Fruit fly (Drosophila melanogaster) whole organism, embryonic: ENCODE results near the gene Setx.

ENCODE experiments used
- Ada2b ChIP-seq: fragments of 200-800 bp; sonication (Bioruptor generic); IDR thresholded peaks from 2 replicates; pipeline ENCODE4 v1.3.6; 2022; ENCODE audit warnings: missing biosample characterization, missing genetic modification characterization
- Antp ChIP-seq: fragments of 200-800 bp; sonication (Bioruptor generic); optimal IDR thresholded peaks from 3 replicates; lab custom pipeline; 2016; ENCODE audit warnings: missing biosample characterization, missing genetic modification characterization
- Awh ChIP-seq: fragments of 200-800 bp; sonication (Bioruptor generic); IDR thresholded peaks from 2 replicates; pipeline ENCODE4, ENCODE4 v1.3.6; 2022; ENCODE audit warnings: missing biosample characterization, missing genetic modification characterization
- BEAF-32 ChIP-seq: fragments of 200-800 bp; sonication (Bioruptor generic); optimal IDR thresholded peaks from 3 replicates; lab custom pipeline; 2017; ENCODE audit warnings: missing biosample characterization, missing genetic modification characterization, mild to moderate bottlenecking, moderate library complexity, missing genetic modification reagents
- C15 ChIP-seq: fragments of 200-800 bp; sonication (Bioruptor generic); IDR thresholded peaks from 3 replicates; pipeline ENCODE4 v1.3.6; 2022; ENCODE audit warnings: missing biosample characterization, missing genetic modification characterization
- CG10565 ChIP-seq: fragments of 200-800 bp; sonication (Bioruptor generic); optimal IDR thresholded peaks from 3 replicates; lab custom pipeline; 2016; ENCODE audit warnings: missing biosample characterization, mild to moderate bottlenecking, missing genetic modification characterization
- CG12769 ChIP-seq: fragments of 200-800 bp; sonication (Bioruptor generic); optimal IDR thresholded peaks from 2 replicates; lab custom pipeline; 2019; ENCODE audit warnings: missing biosample characterization, mild to moderate bottlenecking, missing genetic modification characterization, moderate library complexity
- CG13894 ChIP-seq: fragments of 200-800 bp; sonication (Bioruptor generic); optimal IDR thresholded peaks from 3 replicates; lab custom pipeline; 2018; ENCODE audit warnings: missing biosample characterization, mild to moderate bottlenecking, missing genetic modification characterization, moderate library complexity
- CG15073 ChIP-seq: fragments of 200-800 bp; sonication (Bioruptor generic); optimal IDR thresholded peaks from 2 replicates; lab custom pipeline; 2016; ENCODE audit warnings: missing biosample characterization, missing genetic modification characterization
- CG16813 ChIP-seq: fragments of 200-800 bp; sonication (Bioruptor generic); IDR thresholded peaks from 3 replicates; pipeline ENCODE4 v1.3.6; 2022; ENCODE audit warnings: missing biosample characterization, missing genetic modification characterization; ENCODE audit not compliant: partially characterized antibody
- CG17385 ChIP-seq: fragments of 200-800 bp; sonication (Bioruptor generic); optimal IDR thresholded peaks from 3 replicates; lab custom pipeline; 2018; ENCODE audit warnings: missing biosample characterization, mild to moderate bottlenecking, missing genetic modification characterization
- CG2120 ChIP-seq: fragments of 200-800 bp; sonication (Bioruptor generic); optimal IDR thresholded peaks from 3 replicates; lab custom pipeline; 2016; ENCODE audit warnings: missing biosample characterization, missing genetic modification characterization
- CG30403 ChIP-seq: fragments of 200-800 bp; sonication (Bioruptor generic); optimal IDR thresholded peaks from 3 replicates; lab custom pipeline; 2016; ENCODE audit warnings: missing biosample characterization, missing genetic modification characterization
- CG31441 ChIP-seq: fragments of 200-800 bp; sonication (Bioruptor generic); IDR thresholded peaks from 2 replicates; pipeline ENCODE4 v1.3.6; 2022; ENCODE audit warnings: missing biosample characterization, missing genetic modification characterization
- CG34224 ChIP-seq: fragments of 200-800 bp; sonication (Bioruptor generic); IDR thresholded peaks from 3 replicates; pipeline ENCODE4 v1.3.6; 2022; ENCODE audit warnings: missing biosample characterization, missing genetic modification characterization; ENCODE audit not compliant: partially characterized antibody
- CG4282 ChIP-seq: fragments of 200-800 bp; sonication (Bioruptor generic); optimal IDR thresholded peaks from 2 replicates; lab custom pipeline; 2016; ENCODE audit warnings: missing biosample characterization, missing genetic modification characterization
- CG4404 ChIP-seq: fragments of 200-800 bp; sonication (Bioruptor generic); IDR thresholded peaks from 2 replicates; pipeline ENCODE4 v1.3.6; 2022; ENCODE audit warnings: missing biosample characterization, missing genetic modification characterization
- CG6813 ChIP-seq: fragments of 200-800 bp; sonication (Bioruptor generic); optimal IDR thresholded peaks from 2 replicates; lab custom pipeline; 2017; ENCODE audit warnings: missing biosample characterization, missing genetic modification characterization, mild to moderate bottlenecking, moderate library complexity, missing genetic modification reagents
- CG7271 ChIP-seq: fragments of 200-800 bp; sonication (Bioruptor generic); optimal IDR thresholded peaks from 2 replicates; lab custom pipeline; 2018; ENCODE audit warnings: missing biosample characterization, mild to moderate bottlenecking, missing genetic modification characterization, moderate library complexity
- CG7987 ChIP-seq: fragments of 200-800 bp; sonication (Bioruptor generic); optimal IDR thresholded peaks from 2 replicates; lab custom pipeline; 2018; ENCODE audit warnings: missing biosample characterization, mild to moderate bottlenecking, missing genetic modification characterization, moderate library complexity
- Chrac-16 ChIP-seq: fragments of 200-800 bp; sonication (Bioruptor generic); optimal IDR thresholded peaks from 3 replicates; lab custom pipeline; 2016; ENCODE audit warnings: missing biosample characterization, missing genetic modification characterization
- Dbx ChIP-seq: fragments of 200-800 bp; sonication (Bioruptor generic); IDR thresholded peaks from 3 replicates; pipeline ENCODE4 v1.3.6; 2022; ENCODE audit warnings: missing biosample characterization, missing genetic modification characterization
- Doc2 ChIP-seq: fragments of 200-800 bp; sonication (Bioruptor generic); IDR thresholded peaks from 2 replicates; pipeline ENCODE4 v1.3.6; 2022; ENCODE audit warnings: missing biosample characterization, missing genetic modification characterization
- Doc3 ChIP-seq: fragments of 200-800 bp; sonication (Bioruptor generic); IDR thresholded peaks from 3 replicates; pipeline ENCODE4 v1.3.6; 2022; ENCODE audit warnings: missing biosample characterization, missing genetic modification characterization; ENCODE audit not compliant: partially characterized antibody
- Dp ChIP-seq: fragments of 200-800 bp; sonication (Bioruptor generic); optimal IDR thresholded peaks from 2 replicates; lab custom pipeline; 2018; ENCODE audit warnings: missing biosample characterization, mild to moderate bottlenecking, missing genetic modification characterization, moderate library complexity
- H15 ChIP-seq: fragments of 200-800 bp; sonication (Bioruptor generic); IDR thresholded peaks from 3 replicates; pipeline ENCODE4 v1.3.6; 2022; ENCODE audit warnings: missing biosample characterization, missing genetic modification characterization
- Hand ChIP-seq: fragments of 200-800 bp; sonication (Bioruptor generic); optimal IDR thresholded peaks from 2 replicates; lab custom pipeline; 2017; ENCODE audit warnings: mild to moderate bottlenecking, missing biosample characterization, missing genetic modification reagents, missing genetic modification characterization
- Jarid2 ChIP-seq: fragments of 200-800 bp; sonication (Bioruptor generic); optimal IDR thresholded peaks from 3 replicates; lab custom pipeline; 2017; ENCODE audit warnings: mild to moderate bottlenecking, missing biosample characterization, missing genetic modification reagents, missing genetic modification characterization
- NC2α ChIP-seq: fragments of 200-800 bp; sonication (Bioruptor generic); optimal IDR thresholded peaks from 2 replicates; lab custom pipeline; 2016; ENCODE audit warnings: missing biosample characterization, missing genetic modification characterization
- PHDP ChIP-seq: fragments of 200-800 bp; sonication (Bioruptor generic); optimal IDR thresholded peaks from 3 replicates; lab custom pipeline; 2018; ENCODE audit warnings: missing biosample characterization, mild to moderate bottlenecking, missing genetic modification characterization, moderate library complexity
- Poxn ChIP-seq: fragments of 200-800 bp; sonication (Bioruptor generic); IDR thresholded peaks from 2 replicates; pipeline ENCODE4 v1.3.6; 2022; ENCODE audit warnings: missing biosample characterization, missing genetic modification characterization
- Scr ChIP-seq: fragments of 200-800 bp; sonication (Bioruptor generic); IDR thresholded peaks from 2 replicates; pipeline ENCODE4 v1.3.6; 2022; ENCODE audit warnings: missing biosample characterization, missing genetic modification characterization; ENCODE audit not compliant: partially characterized antibody
- Vsx1 ChIP-seq: fragments of 200-800 bp; sonication (Bioruptor generic); optimal IDR thresholded peaks from 2 replicates; lab custom pipeline; 2017; ENCODE audit warnings: missing biosample characterization, mild to moderate bottlenecking, missing genetic modification characterization, missing genetic modification reagents
- Xbp1 ChIP-seq: fragments of 200-800 bp; sonication (Bioruptor generic); optimal IDR thresholded peaks from 3 replicates; lab custom pipeline; 2016; ENCODE audit warnings: missing biosample characterization, mild to moderate bottlenecking, missing genetic modification characterization
- Xrp1 ChIP-seq: fragments of 200-800 bp; sonication (Bioruptor generic); IDR thresholded peaks from 2 replicates; pipeline ENCODE4 v1.3.6; 2022; ENCODE audit warnings: missing biosample characterization, missing genetic modification characterization
- bcd ChIP-seq: fragments of 200-800 bp; sonication (Bioruptor generic); optimal IDR thresholded peaks from 2 replicates; lab custom pipeline; 2017; ENCODE audit warnings: missing biosample characterization, mild to moderate bottlenecking, missing genetic modification characterization
- crc ChIP-seq: fragments of 200-800 bp; sonication (Bioruptor generic); optimal IDR thresholded peaks from 2 replicates; lab custom pipeline; 2016; ENCODE audit warnings: missing biosample characterization, missing genetic modification characterization
- da ChIP-seq: fragments of 200-800 bp; sonication (Bioruptor generic); optimal IDR thresholded peaks from 2 replicates; lab custom pipeline; 2016; ENCODE audit warnings: missing biosample characterization, missing genetic modification characterization
- dimm ChIP-seq: fragments of 200-800 bp; sonication (Bioruptor generic); IDR thresholded peaks from 2 replicates; pipeline ENCODE4 v1.3.6; 2022; ENCODE audit warnings: missing biosample characterization, missing genetic modification characterization
- dm ChIP-seq: fragments of 200-800 bp; sonication (Bioruptor generic); optimal IDR thresholded peaks from 3 replicates; lab custom pipeline; 2016; ENCODE audit warnings: missing biosample characterization, missing genetic modification characterization
- gce ChIP-seq: fragments of 200-800 bp; sonication (Bioruptor generic); IDR thresholded peaks from 3 replicates; pipeline ENCODE4 v1.3.6; 2022; ENCODE audit warnings: missing biosample characterization, missing genetic modification characterization
- h ChIP-seq: fragments of >200 bp; optimal IDR thresholded peaks from 2 replicates; lab custom pipeline; 2017
- ham ChIP-seq: fragments of 200-800 bp; sonication (Bioruptor generic); IDR thresholded peaks from 2 replicates; pipeline ENCODE4 v1.3.6; 2022; ENCODE audit warnings: missing biosample characterization, missing genetic modification characterization
- hb ChIP-seq: fragments of 200-800 bp; sonication (Bioruptor generic); IDR thresholded peaks from 3 replicates; pipeline ENCODE4 v1.3.6; 2022; ENCODE audit warnings: missing biosample characterization, missing genetic modification characterization; ENCODE audit not compliant: partially characterized antibody
- mam ChIP-seq: fragments of 200-800 bp; sonication (Bioruptor generic); optimal IDR thresholded peaks from 3 replicates; lab custom pipeline; 2016; ENCODE audit warnings: missing biosample characterization, missing genetic modification characterization
- nau ChIP-seq: fragments of 200-800 bp; sonication (Bioruptor generic); optimal IDR thresholded peaks from 3 replicates; lab custom pipeline; 2017; ENCODE audit warnings: missing biosample characterization, mild to moderate bottlenecking, missing genetic modification characterization, missing genetic modification reagents
- odd ChIP-seq: fragments of 200-800 bp; sonication (Bioruptor generic); optimal IDR thresholded peaks from 2 replicates; lab custom pipeline; 2017; ENCODE audit warnings: missing biosample characterization, mild to moderate bottlenecking, missing genetic modification characterization
- pita ChIP-seq: fragments of 200-800 bp; sonication (Bioruptor generic); optimal IDR thresholded peaks from 2 replicates; lab custom pipeline; 2017; ENCODE audit warnings: missing biosample characterization, mild to moderate bottlenecking, missing genetic modification characterization
- ranshi ChIP-seq: fragments of 200-800 bp; sonication (Bioruptor generic); IDR thresholded peaks from 2 replicates; pipeline ENCODE4 v1.3.6; 2022; ENCODE audit warnings: missing biosample characterization, missing genetic modification characterization
- sr ChIP-seq: fragments of 200-800 bp; sonication (Bioruptor generic); IDR thresholded peaks from 3 replicates; pipeline ENCODE4 v1.3.6; 2022; ENCODE audit warnings: missing biosample characterization, missing genetic modification characterization
- tll ChIP-seq, 2 experiments: fragments of 200-800 bp in 1 of 2; fragments of >200 bp in 1 of 2; sonication (Bioruptor generic) in 1 of 2; optimal IDR thresholded peaks; 2 replicates each; lab custom pipeline; 2017 to 2019; ENCODE audit warnings: missing biosample characterization in 2 of 2, missing genetic modification characterization in 2 of 2, mild to moderate bottlenecking in 1 of 2, moderate library complexity in 1 of 2
- zen2 ChIP-seq: fragments of 200-800 bp; sonication (Bioruptor generic); IDR thresholded peaks from 3 replicates; pipeline ENCODE4 v1.3.6; 2022; ENCODE audit warnings: missing biosample characterization, missing genetic modification characterization; ENCODE audit not compliant: partially characterized antibody

Gene Setx

DNA sequence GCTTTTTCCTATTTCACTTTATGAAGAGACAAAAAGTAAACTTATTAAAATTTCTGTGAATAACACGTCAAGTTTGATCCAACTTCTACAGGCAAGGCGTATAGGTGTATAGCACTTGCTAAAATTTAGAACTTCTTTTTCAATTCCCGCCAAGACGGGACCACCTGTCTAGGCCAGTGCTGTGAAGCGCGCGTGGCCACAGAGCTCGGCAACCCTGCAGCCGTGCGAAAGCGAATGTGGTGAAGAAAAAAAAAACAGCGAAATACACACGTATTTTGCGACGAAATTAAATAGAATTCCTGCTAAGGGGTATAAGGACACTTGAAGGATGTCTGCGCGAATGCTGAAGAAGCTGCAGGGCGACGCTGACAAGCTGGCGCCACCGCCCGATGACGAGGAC, 27.1 kb downstream of the Setx start, which contains the start of gene Nulp1 (continued):
- TF ChIP-seq ham (GFP tag; lab: Robert Waterston, UW) (no peak), CG17385 (GFP tag; lab: Kevin White, UChicago) (no peak), CG7271 (tag; lab: Kevin White, UChicago) (no peak), Hand (GFP tag; lab: Kevin White, UChicago) (no peak), Dbx (GFP tag; lab: Robert Waterston, UW) (no peak), hb (no peak), tll (GFP tag; optimal IDR thresholded peaks at IDR 0.05; lab: Kevin White, UChicago) (no peak), Ada2b (GFP tag; lab: Robert Waterston, UW) (no peak), sr (no peak), CG13894 (no peak), CG31441 (GFP tag; lab: Robert Waterston, UW) (no peak), crc (GFP tag; lab: Kevin White, UChicago) (no peak), Poxn (GFP tag; lab: Robert Waterston, UW) (no peak), Doc3 (GFP tag; lab: Robert Waterston, UW) (no peak), H15 (GFP tag; lab: Robert Waterston, UW) (no peak), NC2α (GFP tag; lab: Kevin White, UChicago) (no peak), Scr (GFP tag; lab: Robert Waterston, UW) (peak; percentile 28), Chrac-16 (GFP tag; lab: Kevin White, UChicago) (no peak), odd (GFP tag; lab: Kevin White, UChicago) (no peak), bcd (GFP tag; lab: Kevin White, UChicago) (no peak), CG30403 (GFP tag; lab: Kevin White, UChicago) (no peak), Antp (GFP tag; lab: Kevin White, UChicago) (peak; percentile 49), ranshi (GFP tag; lab: Robert Waterston, UW) (no peak), da (peak; percentile 57), h (no peak), PHDP (tag; lab: Kevin White, UChicago) (no peak), BEAF-32 (GFP tag; lab: Kevin White, UChicago) (peak; percentile 24), Dp (GFP tag; lab: Kevin White, UChicago) (peak; percentile 89), Xbp1 (peak; percentile 35), Awh (GFP tag; lab: Robert Waterston, UW) (no peak), Jarid2 (GFP tag; lab: Kevin White, UChicago) (no peak), CG4404 (GFP tag; lab: Robert Waterston, UW) (no peak), dm (GFP tag; lab: Kevin White, UChicago) (peak; percentile 78), gce (no peak), CG15073 (GFP tag; lab: Kevin White, UChicago) (no peak), CG34224 (GFP tag; lab: Robert Waterston, UW) (no peak), CG2120 (GFP tag; lab: Kevin White, UChicago) (peak; percentile 68), zen2 (GFP tag; lab: Robert Waterston, UW) (no peak), pita (GFP tag; lab: Kevin White, UChicago) (no peak), CG16813 (GFP tag; lab: Robert Waterston, UW) (peak; percentile 12; the same call in 1 of the 3 replicates), CG6813 (GFP tag; lab: Kevin White, UChicago) (no peak), Xrp1 (GFP tag; lab: Robert Waterston, UW) (peak; percentile 25; the same call in 1 of the 2 replicates), mam (GFP tag; lab: Kevin White, UChicago) (peak; percentile 50), CG7987 (no peak), CG4282 (no peak), CG10565 (no peak), C15 (no peak), nau (GFP tag; lab: Kevin White, UChicago) (no peak), CG12769 (tag; lab: Kevin White, UChicago) (no peak), dimm (GFP tag; lab: Robert Waterston, UW) (no peak), Doc2 (GFP tag; lab: Robert Waterston, UW) (no peak), Vsx1 (GFP tag; lab: Kevin White, UChicago) (no peak)
